Worm (Caenorhabditis elegans) whole organism, early embryonic: ENCODE results near the gene tsr-2.
"Not testable (repeated sequence)": the region's sequence is repeated elsewhere in the genome, so short reads cannot be mapped to it uniquely, and the experiment has no call there.

Source experiments
- F13C5.2 ChIP-seq: sonication (generic microtip); optimal IDR thresholded peaks from 2 replicates; lab custom pipeline; 2017; ENCODE audit warnings: mild to moderate bottlenecking, missing genetic modification characterization, inconsistent platforms, missing compliant biosample characterization
- aly-1 ChIP-seq: sonication (generic microtip); optimal IDR thresholded peaks from 2 replicates; lab custom pipeline; 2016; ENCODE audit warnings: missing genetic modification characterization, missing compliant biosample characterization
- ama-1 ChIP-seq: fragments of 150-350 bp; optimal IDR thresholded peaks from 2 replicates; lab custom pipeline; 2014
- ceh-13 ChIP-seq: fragments of 200-800 bp; sonication (Bioruptor generic); optimal IDR thresholded peaks from 2 replicates; lab custom pipeline; 2018; ENCODE audit warnings: mild to moderate bottlenecking, missing genetic modification characterization, missing compliant biosample characterization
- ets-7 ChIP-seq: sonication (generic microtip); optimal IDR thresholded peaks from 2 replicates; lab custom pipeline; 2016; ENCODE audit warnings: missing genotype, missing genetic modification characterization, missing compliant biosample characterization
- flt-1 ChIP-seq: fragments of 200-800 bp; sonication (Bioruptor generic); IDR thresholded peaks from 2 replicates; pipeline ENCODE4 v1.3.6; 2022; ENCODE audit warnings: missing genetic modification characterization, missing compliant biosample characterization
- hmg-4 ChIP-seq: fragments of 200-800 bp; sonication (Bioruptor generic); optimal IDR thresholded peaks from 2 replicates; lab custom pipeline; 2018; ENCODE audit warnings: mild to moderate bottlenecking, missing genetic modification characterization, missing compliant biosample characterization
- hnd-1 ChIP-seq: sonication (generic microtip); optimal IDR thresholded peaks from 2 replicates; lab custom pipeline; 2016; ENCODE audit warnings: missing genetic modification characterization, missing compliant biosample characterization
- scrt-1 ChIP-seq: fragments of 200-800 bp; sonication (Bioruptor generic); IDR thresholded peaks from 2 replicates; pipeline ENCODE4 v1.3.6; 2022; ENCODE audit warnings: missing genetic modification characterization, missing compliant biosample characterization
- sea-1 ChIP-seq: fragments of 200-800 bp; sonication (Bioruptor generic); conservative IDR thresholded peaks from 2 replicates; pipeline ENCODE4 v1.3.6; 2022; ENCODE audit warnings: missing genetic modification characterization, missing compliant biosample characterization
- tbx-11 ChIP-seq: fragments of 200-800 bp; sonication (Bioruptor generic); IDR thresholded peaks from 2 replicates; pipeline ENCODE4 v1.3.6; 2022; ENCODE audit warnings: missing genetic modification characterization, missing compliant biosample characterization
- tbx-37 ChIP-seq: fragments of 200-800 bp; sonication (Bioruptor generic); conservative IDR thresholded peaks from 2 replicates; pipeline ENCODE4 v1.3.6; 2022; ENCODE audit warnings: missing genetic modification reagents, missing genetic modification characterization, missing compliant biosample characterization

ce11 chrIV:16681812-16682211 lies 25.4 kb downstream of the tsr-2 start:
- not testable (repeated sequence) for TF ChIP-seq sea-1 (GFP tag; lab: Robert Waterston, UW); ets-7 (tag; lab: Kevin White, UChicago); hnd-1 (tag; lab: Kevin White, UChicago); flt-1 (GFP tag; lab: Robert Waterston, UW); ama-1 (lab: Kevin White, UChicago); tbx-11; aly-1 (tag; lab: Kevin White, UChicago); scrt-1 (GFP tag; lab: Robert Waterston, UW); F13C5.2 (tag; lab: Kevin White, UChicago); hmg-4; ceh-13 (GFP tag; lab: Kevin White, UChicago)
- TF ChIP-seq tbx-37, result peak; percentile 32; the same call in 1 of the 2 replicates
